Fruit fly (Drosophila melanogaster): Measurements from ENCODE around the gene Ada3.

Gene Ada3

dm6 chrX:18092810-18093222 is 7.3 kb downstream of the Ada3 start, which contains the start of gene RhoGAP16F (continued):
- TF ChIP-seq D19B (GFP tag; optimal IDR thresholded peaks at IDR 0.05) (peak; percentile 99), Lpt (GFP tag; optimal IDR thresholded peaks at IDR 0.05) (no peak), Doc2 (GFP tag; IDR thresholded peaks at IDR 0.05) (no peak), CG6654 (GFP tag; optimal IDR thresholded peaks at IDR 0.05) (peak; percentile 38), CG5245 (GFP tag; optimal IDR thresholded peaks at IDR 0.05) (peak; percentile 72), usp (GFP tag; optimal IDR thresholded peaks at IDR 0.05) (no peak), CG31365 (tag; optimal IDR thresholded peaks at IDR 0.05) (peak; percentile 44), lilli (GFP tag; optimal IDR thresholded peaks at IDR 0.05) (peak; percentile 93), Dek (tag; optimal IDR thresholded peaks at IDR 0.05) (peak; percentile 80), zfh2 (GFP tag; optimal IDR thresholded peaks at IDR 0.05) (peak; percentile 79), disco-r (GFP tag; optimal IDR thresholded peaks at IDR 0.05) (peak; percentile 58), CG10959 (GFP tag; IDR thresholded peaks at IDR 0.05) (peak; percentile 61), CG2678 (tag; optimal IDR thresholded peaks at IDR 0.05) (peak; percentile 88), BtbVII (GFP tag; optimal IDR thresholded peaks at IDR 0.05) (peak; percentile 71), pnt (GFP tag; optimal IDR thresholded peaks at IDR 0.05) (peak; percentile 72), Max (GFP tag; optimal IDR thresholded peaks at IDR 0.05) (peak; percentile 89), CG12744 (GFP tag; optimal IDR thresholded peaks at IDR 0.05) (peak; percentile 45), Nf-YB (GFP tag; optimal IDR thresholded peaks at IDR 0.05) (peak; percentile 57), klu (GFP tag; IDR thresholded peaks at IDR 0.05) (peak; percentile 78), CG6765 (GFP tag; optimal IDR thresholded peaks at IDR 0.05) (peak; percentile 62), esg (GFP tag; conservative IDR thresholded peaks at IDR 0.05) (peak; percentile 76), CG33213 (GFP tag; optimal IDR thresholded peaks at IDR 0.05) (peak; percentile 59), CG11093 (GFP tag; IDR thresholded peaks at IDR 0.05) (peak; percentile 83), CG15011 (GFP tag; optimal IDR thresholded peaks at IDR 0.05) (peak; percentile 77), CG34422 (GFP tag; IDR thresholded peaks at IDR 0.05) (peak; percentile 87), CG14441 (GFP tag; IDR thresholded peaks at IDR 0.05) (peak; percentile 85), vfl (GFP tag; optimal IDR thresholded peaks at IDR 0.05) (peak; percentile 79), CG7271 (tag; optimal IDR thresholded peaks at IDR 0.05) (peak; percentile 71), lbe (GFP tag; optimal IDR thresholded peaks at IDR 0.05) (peak; percentile 74), croc (GFP tag; conservative IDR thresholded peaks at IDR 0.05) (peak; percentile 64), amos (GFP tag; IDR thresholded peaks at IDR 0.05; ENCODE audit: partially characterized antibody) (no peak), stc (GFP tag; IDR thresholded peaks at IDR 0.05) (peak; percentile 73; the same call in 1 of the 2 replicates), CG31224 (GFP tag; IDR thresholded peaks at IDR 0.05) (peak; percentile 80), Awh (GFP tag; IDR thresholded peaks at IDR 0.05) (peak; percentile 67), ERR (GFP tag; optimal IDR thresholded peaks at IDR 0.05) (peak; percentile 46), eve (GFP tag; optimal IDR thresholded peaks at IDR 0.05) (no peak), CG4424 (GFP tag; optimal IDR thresholded peaks at IDR 0.05) (peak; percentile 90), CG18619 (GFP tag; optimal IDR thresholded peaks at IDR 0.05) (peak; percentile 79), CG10462 (GFP tag; optimal IDR thresholded peaks at IDR 0.05) (peak; percentile 79), CG1024 (GFP tag; IDR thresholded peaks at IDR 0.05) (peak; percentile 63), Fer2 (tag; optimal IDR thresholded peaks at IDR 0.05) (peak; percentile 66), schlank (tag; optimal IDR thresholded peaks at IDR 0.05) (peak; percentile 50), wdn (GFP tag; IDR thresholded peaks at IDR 0.05) (peak; percentile 80), sens (GFP tag) (peak; percentile 95), mirr (GFP tag; optimal IDR thresholded peaks at IDR 0.05) (peak; percentile 29), Drgx (GFP tag; IDR thresholded peaks at IDR 0.05) (peak; percentile 63), prd (optimal IDR thresholded peaks at IDR 0.05) (no peak), prd (GFP tag; IDR thresholded peaks at IDR 0.05) (peak; percentile 93), Mes4 (GFP tag; optimal IDR thresholded peaks at IDR 0.05) (peak; percentile 37), tin (GFP tag; optimal IDR thresholded peaks at IDR 0.05) (peak; percentile 85), CG30403 (GFP tag; optimal IDR thresholded peaks at IDR 0.05) (peak; percentile 91), H15 (GFP tag; IDR thresholded peaks at IDR 0.05) (peak; percentile 80), CG3163 (GFP tag; optimal IDR thresholded peaks at IDR 0.05) (peak; percentile 52)

Data from whole organism, embryonic.